Worm (Caenorhabditis elegans) whole organism, young adult: ENCODE results near the gene F46B6.13.

Experiments
- D2030.7 ChIP-seq: fragments of 200-800 bp; sonication (Bioruptor generic); IDR thresholded peaks from 2 replicates; pipeline ENCODE4 v1.3.6; 2022; ENCODE audit warnings: missing genetic modification reagents, missing genetic modification characterization, missing compliant biosample characterization
- F33H1.4 ChIP-seq: fragments of 200-800 bp; sonication (Bioruptor generic); IDR thresholded peaks from 2 replicates; pipeline ENCODE4 v1.3.6; 2022; ENCODE audit warnings: missing genetic modification reagents, missing genetic modification characterization, missing compliant biosample characterization
- F39B2.1 ChIP-seq: fragments of 200-800 bp; sonication (Bioruptor generic); IDR thresholded peaks from 2 replicates; pipeline ENCODE4 v1.3.6; 2022; ENCODE audit warnings: missing genetic modification reagents, missing genetic modification characterization, missing compliant biosample characterization
- F55B11.4 ChIP-seq: sonication (generic microtip); optimal IDR thresholded peaks from 2 replicates; lab custom pipeline; 2016; ENCODE audit warnings: missing compliant biosample characterization, missing genetic modification characterization, borderline replicate concordance; ENCODE audit not compliant: insufficient read depth
- F57C9.4 ChIP-seq: sonication (generic microtip); optimal IDR thresholded peaks from 2 replicates; lab custom pipeline; 2017; ENCODE audit warnings: mild to moderate bottlenecking, missing genetic modification characterization, missing compliant biosample characterization
- ZK185.1 ChIP-seq: sonication (generic microtip); optimal IDR thresholded peaks from 2 replicates; lab custom pipeline; 2016; ENCODE audit warnings: mild to moderate bottlenecking, missing genetic modification characterization, missing compliant biosample characterization; ENCODE audit not compliant: poor library complexity, severe bottlenecking
- ama-1 ChIP-seq, 3 experiments: fragments of 150-350 bp in 1 of 3; sonication (generic microtip) in 2 of 3; optimal IDR thresholded peaks; 2 replicates each; lab custom pipeline; 2014 to 2018; ENCODE audit warnings: missing biosample characterization in 2 of 3, missing genetic modification characterization in 2 of 3, missing genetic modification reagents in 2 of 3
- aptf-3 ChIP-seq: fragments of 200-800 bp; sonication (Bioruptor generic); IDR thresholded peaks from 2 replicates; pipeline ENCODE4 v1.3.6; 2022; ENCODE audit warnings: missing genetic modification characterization, missing compliant biosample characterization
- atf-7 ChIP-seq: sonication (generic microtip); optimal IDR thresholded peaks from 2 replicates; lab custom pipeline; 2017; ENCODE audit warnings: mild to moderate bottlenecking, missing genetic modification characterization, missing compliant biosample characterization
- attf-6 ChIP-seq: fragments of 200-800 bp; sonication (Bioruptor generic); IDR thresholded peaks from 2 replicates; pipeline ENCODE4 v1.3.6; 2022; ENCODE audit warnings: missing genetic modification reagents, missing genetic modification characterization, missing compliant biosample characterization
- bed-1 ChIP-seq: fragments of 200-800 bp; sonication (Bioruptor generic); IDR thresholded peaks from 2 replicates; pipeline ENCODE4 v1.3.6; 2022; ENCODE audit warnings: missing genetic modification reagents, missing genetic modification characterization, missing compliant biosample characterization
- cebp-1 ChIP-seq, 2 experiments: fragments of 200-800 bp in 1 of 2; sonication (Bioruptor generic) in 1 of 2; sonication (generic microtip) in 1 of 2; IDR thresholded peaks in 1 of 2; optimal IDR thresholded peaks in 1 of 2; 2 replicates each; pipeline versions ENCODE4 v1.3.6 to Lab custom; 2017 to 2022; ENCODE audit warnings: missing compliant biosample characterization in 2 of 2, missing genetic modification characterization in 2 of 2, mild to moderate bottlenecking in 1 of 2, missing genetic modification reagents in 1 of 2, moderate library complexity in 1 of 2
- cebp-2 ChIP-seq: fragments of 200-800 bp; sonication (Bioruptor generic); IDR thresholded peaks from 2 replicates; pipeline ENCODE4 v1.3.6; 2022; ENCODE audit warnings: missing genetic modification characterization, missing compliant biosample characterization
- ceh-40 ChIP-seq: fragments of 200-800 bp; sonication (Bioruptor generic); IDR thresholded peaks from 2 replicates; pipeline ENCODE4 v1.3.6; 2022; ENCODE audit warnings: missing genetic modification characterization, missing compliant biosample characterization
- ceh-79 ChIP-seq: sonication (generic microtip); optimal IDR thresholded peaks from 2 replicates; lab custom pipeline; 2017; ENCODE audit warnings: mild to moderate bottlenecking, missing genetic modification characterization, missing compliant biosample characterization
- egrh-3 ChIP-seq: fragments of 200-800 bp; sonication (Bioruptor generic); IDR thresholded peaks from 2 replicates; pipeline ENCODE4 v1.3.6; 2022; ENCODE audit warnings: missing genetic modification reagents, missing genetic modification characterization, missing compliant biosample characterization
- fkh-3 ChIP-seq: sonication (generic microtip); optimal IDR thresholded peaks from 2 replicates; lab custom pipeline; 2016; ENCODE audit warnings: mild to moderate bottlenecking, missing genetic modification characterization, missing compliant biosample characterization
- lag-1 ChIP-seq: fragments of 200-800 bp; sonication (Bioruptor generic); IDR thresholded peaks from 2 replicates; pipeline ENCODE4 v1.3.6; 2022; ENCODE audit warnings: missing genetic modification reagents, missing genetic modification characterization, missing compliant biosample characterization
- madf-3 ChIP-seq: fragments of 200-800 bp; sonication (Bioruptor generic); IDR thresholded peaks from 2 replicates; pipeline ENCODE4 v1.3.6; 2022; ENCODE audit warnings: missing genetic modification reagents, missing genetic modification characterization, missing compliant biosample characterization
- mes-4 ChIP-seq: sonication (generic microtip); optimal IDR thresholded peaks from 2 replicates; lab custom pipeline; 2016; ENCODE audit warnings: missing genotype, missing genetic modification characterization, missing compliant biosample characterization
- nfya-1 ChIP-seq: sonication (generic microtip); optimal IDR thresholded peaks from 2 replicates; lab custom pipeline; 2017; ENCODE audit warnings: antibody characterized with exemption, missing compliant biosample characterization, missing genetic modification characterization, borderline replicate concordance; ENCODE audit not compliant: insufficient read depth
- nhr-80 ChIP-seq: sonication (generic microtip); optimal IDR thresholded peaks from 2 replicates; lab custom pipeline; 2016; ENCODE audit warnings: missing genetic modification characterization, missing compliant biosample characterization
- rcor-1 ChIP-seq: fragments of 200-800 bp; sonication (Bioruptor generic); IDR thresholded peaks from 2 replicates; pipeline ENCODE4 v1.3.6; 2022; ENCODE audit warnings: missing genetic modification reagents, missing genetic modification characterization, missing compliant biosample characterization
- snpc-1.1 ChIP-seq: sonication (generic microtip); optimal IDR thresholded peaks from 2 replicates; lab custom pipeline; 2017; ENCODE audit warnings: missing genetic modification characterization, mild to moderate bottlenecking, missing compliant biosample characterization, antibody characterized with exemption, moderate library complexity, missing genotype, missing genetic modification reagents; ENCODE audit not compliant: insufficient read depth
- sptf-2 ChIP-seq: fragments of 200-800 bp; sonication (Bioruptor generic); optimal IDR thresholded peaks from 2 replicates; lab custom pipeline; 2018; ENCODE audit warnings: mild to moderate bottlenecking, missing genetic modification characterization, missing compliant biosample characterization
- tbp1 ChIP-seq: fragments of 200-800 bp; sonication (Bioruptor generic); optimal IDR thresholded peaks from 2 replicates; lab custom pipeline; 2018; ENCODE audit warnings: mild to moderate bottlenecking, missing genetic modification characterization, missing compliant biosample characterization
- unc-62 ChIP-seq: fragments of 150-350 bp; optimal IDR thresholded peaks from 2 replicates; lab custom pipeline; 2014; ENCODE audit warnings: missing biosample characterization, missing genetic modification reagents, missing genetic modification characterization
- xnd-1 ChIP-seq: sonication (generic microtip); optimal IDR thresholded peaks from 2 replicates; lab custom pipeline; 2016; ENCODE audit warnings: missing genotype, missing genetic modification reagents, missing genetic modification characterization, missing compliant biosample characterization
- zfh-2 ChIP-seq: fragments of 200-800 bp; sonication (Bioruptor generic); conservative IDR thresholded peaks from 2 replicates; pipeline ENCODE4 v1.3.6; 2022; ENCODE audit warnings: missing genetic modification reagents, missing genetic modification characterization, missing compliant biosample characterization
- ztf-28 ChIP-seq: fragments of 200-800 bp; sonication (Bioruptor generic); IDR thresholded peaks from 2 replicates; pipeline ENCODE4 v1.3.6; 2022; ENCODE audit warnings: missing genetic modification reagents, missing genetic modification characterization, missing compliant biosample characterization
- ztf-3 ChIP-seq: fragments of 200-800 bp; sonication (Bioruptor generic); optimal IDR thresholded peaks from 2 replicates; lab custom pipeline; 2018; ENCODE audit warnings: mild to moderate bottlenecking, missing genetic modification characterization, missing compliant biosample characterization

The F46B6.13 gene

DNA sequence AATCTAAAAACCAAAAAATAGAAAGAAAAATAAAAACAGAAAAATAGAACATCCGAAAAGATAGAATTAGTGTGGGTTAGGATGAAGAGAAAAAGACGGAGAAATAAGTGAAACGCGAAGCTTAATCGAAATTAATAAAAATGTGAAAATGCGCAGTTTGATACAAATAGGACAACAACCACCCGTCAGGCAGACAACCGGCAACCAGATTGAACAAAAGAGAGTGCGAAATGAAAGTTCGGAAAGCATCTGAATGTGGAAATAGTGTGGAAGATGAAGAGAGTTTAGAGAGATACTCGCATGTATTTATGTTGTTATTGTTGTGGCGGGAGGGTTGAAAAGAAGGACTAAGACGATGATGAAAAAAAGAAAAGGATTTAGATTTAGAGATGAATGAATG lies 40.5 kb downstream of the F46B6.13 start (continued):
- TF ChIP-seq attf-6 (GFP tag; lab: Robert Waterston, UW) (no peak), ceh-79 (tag; lab: Kevin White, UChicago) (no peak), egrh-3 (GFP tag; lab: Robert Waterston, UW) (no peak), ceh-40 (GFP tag; lab: Robert Waterston, UW) (no peak)

DNA sequence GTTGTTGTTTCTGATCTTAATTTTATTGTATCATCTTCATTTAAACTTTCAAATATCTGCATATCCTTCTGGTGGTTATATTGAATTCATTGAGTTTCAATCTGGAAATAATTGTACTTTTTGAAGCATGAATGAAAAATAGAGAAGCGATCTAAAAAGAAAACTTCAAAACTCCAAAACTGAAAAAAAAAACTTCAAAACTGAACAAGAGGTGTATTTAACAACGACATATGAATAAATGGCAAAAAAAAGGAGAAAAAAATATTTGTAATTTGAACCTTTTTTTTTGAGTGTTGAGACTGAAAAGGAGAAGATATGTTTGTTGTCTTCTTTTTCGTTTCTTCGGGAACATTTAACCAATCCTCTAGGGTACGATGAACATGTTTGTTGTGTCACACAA lies 41.1 kb downstream of the F46B6.13 start, which contains the start of gene F58E6.11:
Gene F58E6.11, minus strand, starts transcription at position 101 of the 400 bp plus-strand sequence.
- TF ChIP-seq ztf-28 (GFP tag; lab: Robert Waterston, UW) (no peak), ama-1 (optimal IDR thresholded peaks at IDR 0.05; lab: Kevin White, UChicago) (no peak), ama-1 (GFP tag; optimal IDR thresholded peaks at IDR 0.05; lab: Kevin White, UChicago) (no peak), madf-3 (GFP tag; lab: Robert Waterston, UW) (no peak), xnd-1 (tag; lab: Kevin White, UChicago) (no peak), rcor-1 (no peak), F39B2.1 (no peak), D2030.7 (GFP tag; lab: Robert Waterston, UW) (no peak), egrh-3 (GFP tag; lab: Robert Waterston, UW) (no peak), fkh-3 (tag; lab: Kevin White, UChicago) (no peak), atf-7 (no peak)

- TF ChIP-seq cebp-1 (GFP tag; IDR thresholded peaks at IDR 0.05; lab: Robert Waterston, UW) (no peak), cebp-1 (tag; optimal IDR thresholded peaks at IDR 0.05; lab: Kevin White, UChicago) (no peak), unc-62 (GFP tag; lab: Kevin White, UChicago) (peak; percentile 18), lag-1 (GFP tag; lab: Robert Waterston, UW) (no peak), F57C9.4 (tag; lab: Kevin White, UChicago) (no peak), sptf-2 (no peak), F33H1.4 (GFP tag; lab: Robert Waterston, UW) (no peak), nhr-80 (tag; lab: Kevin White, UChicago) (peak; percentile 72)
- TF ChIP-seq, all 124 proteins: peak for 2
Observed at ce11 chrV:9756242-9756641, 42.7 kb downstream of the F46B6.13 start, which contains the start of gene hrg-3. Gene hrg-3, plus strand, starts transcription at chrV:9756468.

- no peak for TF ChIP-seq aptf-3 (GFP tag; lab: Robert Waterston, UW)
- TF ChIP-seq snpc-1.1 (tag; lab: Kevin White, UChicago) = no peak
Observed at ce11 chrV:9755725-9756124, 43.3 kb downstream of the F46B6.13 start, which contains the start of gene F58E6.8. Gene F58E6.8, minus strand, starts transcription at chrV:9755825.

ce11 chrV:9754459-9754858 lies 44.5 kb downstream of the F46B6.13 start, which contains the start of gene F58E6.5:
Gene F58E6.5, minus strand, starts transcription at chrV:9754559.
- TF ChIP-seq ceh-79 (tag; lab: Kevin White, UChicago) (no peak), mes-4 (tag; lab: Kevin White, UChicago) (no peak), egrh-3 (GFP tag; lab: Robert Waterston, UW) (no peak), nfya-1 (no peak), F39B2.1 (no peak), F55B11.4 (tag; lab: Kevin White, UChicago) (no peak), ZK185.1 (no peak), bed-1 (GFP tag; lab: Robert Waterston, UW) (no peak), cebp-2 (no peak), zfh-2 (GFP tag; lab: Robert Waterston, UW) (no peak), tbp1 (GFP tag; lab: Kevin White, UChicago) (no peak), sptf-2 (no peak), ztf-3 (GFP tag; lab: Kevin White, UChicago) (no peak)
- TF ChIP-seq, all 124 proteins: peak for 0
